Fruit fly (Drosophila melanogaster) whole organism, adult: ENCODE data around the gene CG7058.

Experiments used
- CG11617 ChIP-seq: fragments of 200-800 bp; sonication (Bioruptor generic); optimal IDR thresholded peaks from 2 replicates; lab custom pipeline; 2017; ENCODE audit warnings: mild to moderate bottlenecking, missing biosample characterization, missing genetic modification reagents, missing genetic modification characterization
- CG12768 ChIP-seq: fragments of 200-800 bp; sonication (Bioruptor generic); optimal IDR thresholded peaks from 2 replicates; lab custom pipeline; 2017; ENCODE audit warnings: missing biosample characterization, missing genetic modification characterization, mild to moderate bottlenecking, moderate library complexity, missing genetic modification reagents
- CG14711 ChIP-seq: fragments of 200-800 bp; sonication (Bioruptor generic); optimal IDR thresholded peaks from 2 replicates; lab custom pipeline; 2018; ENCODE audit warnings: missing biosample characterization, mild to moderate bottlenecking, missing genetic modification characterization, moderate library complexity
- CG1620 ChIP-seq: fragments of 200-800 bp; sonication (Bioruptor generic); optimal IDR thresholded peaks from 2 replicates; lab custom pipeline; 2016; ENCODE audit warnings: missing biosample characterization, missing genetic modification characterization
- CG33017 ChIP-seq: fragments of 200-800 bp; sonication (Bioruptor generic); optimal IDR thresholded peaks from 2 replicates; lab custom pipeline; 2018; ENCODE audit warnings: missing biosample characterization, mild to moderate bottlenecking, missing genetic modification characterization, moderate library complexity
- CG5204 ChIP-seq: fragments of 200-800 bp; sonication (Bioruptor generic); optimal IDR thresholded peaks from 2 replicates; lab custom pipeline; 2016; ENCODE audit warnings: missing biosample characterization, missing genetic modification characterization
- CG7045 ChIP-seq: fragments of 200-800 bp; sonication (Bioruptor generic); optimal IDR thresholded peaks from 2 replicates; lab custom pipeline; 2017; ENCODE audit warnings: missing biosample characterization, mild to moderate bottlenecking, missing genetic modification characterization
- CG7101 ChIP-seq: fragments of 200-800 bp; sonication (Bioruptor generic); optimal IDR thresholded peaks from 2 replicates; lab custom pipeline; 2018; ENCODE audit warnings: missing biosample characterization, mild to moderate bottlenecking, missing genetic modification characterization, moderate library complexity
- Clk ChIP-seq: fragments of 200-800 bp; sonication (Bioruptor generic); optimal IDR thresholded peaks from 2 replicates; lab custom pipeline; 2017; ENCODE audit warnings: missing biosample characterization, missing genetic modification characterization
- Crg-1 ChIP-seq: fragments of 200-800 bp; sonication (Bioruptor generic); optimal IDR thresholded peaks from 2 replicates; lab custom pipeline; 2016; ENCODE audit warnings: missing biosample characterization, missing genetic modification characterization
- Hr96 ChIP-seq: fragments of 200-800 bp; sonication (Bioruptor generic); optimal IDR thresholded peaks from 2 replicates; lab custom pipeline; 2016; ENCODE audit warnings: missing biosample characterization, missing genetic modification characterization
- Mnt ChIP-seq: fragments of 200-800 bp; sonication (Bioruptor generic); optimal IDR thresholded peaks from 2 replicates; lab custom pipeline; 2016; ENCODE audit warnings: missing biosample characterization, mild to moderate bottlenecking, missing genetic modification characterization
- bab1 ChIP-seq: fragments of 200-800 bp; sonication (Bioruptor generic); optimal IDR thresholded peaks from 3 replicates; lab custom pipeline; 2019; ENCODE audit warnings: missing biosample characterization, mild to moderate bottlenecking, missing genetic modification characterization, moderate library complexity
- cic ChIP-seq: fragments of 200-800 bp; sonication (Bioruptor generic); optimal IDR thresholded peaks from 2 replicates; lab custom pipeline; 2017; ENCODE audit warnings: missing biosample characterization, mild to moderate bottlenecking, missing genetic modification characterization, moderate library complexity
- cnc ChIP-seq, 2 experiments: fragments of >200 bp; optimal IDR thresholded peaks; 2 replicates each; lab custom pipeline; 2017
- kay ChIP-seq: fragments of 200-800 bp; sonication (Bioruptor generic); peaks from one replicate; lab custom pipeline; 2016; ENCODE audit warnings: missing biosample characterization, missing genetic modification characterization, borderline replicate concordance
- ovo ChIP-seq: fragments of 200-800 bp; sonication (Bioruptor generic); optimal IDR thresholded peaks from 2 replicates; lab custom pipeline; 2016; ENCODE audit warnings: missing biosample characterization, missing genetic modification characterization
- pad ChIP-seq: fragments of 200-800 bp; sonication (Bioruptor generic); optimal IDR thresholded peaks from 3 replicates; lab custom pipeline; 2017; ENCODE audit warnings: missing biosample characterization, missing genetic modification characterization, mild to moderate bottlenecking, moderate library complexity, missing genetic modification reagents
- tj ChIP-seq: fragments of 200-800 bp; sonication (Bioruptor generic); optimal IDR thresholded peaks from 3 replicates; lab custom pipeline; 2017; ENCODE audit warnings: missing biosample characterization, mild to moderate bottlenecking, missing genetic modification characterization, moderate library complexity
- toe ChIP-seq: fragments of 200-800 bp; sonication (Bioruptor generic); optimal IDR thresholded peaks from 2 replicates; lab custom pipeline; 2016; ENCODE audit warnings: missing biosample characterization, missing genetic modification characterization

CG7058 gene

DNA sequence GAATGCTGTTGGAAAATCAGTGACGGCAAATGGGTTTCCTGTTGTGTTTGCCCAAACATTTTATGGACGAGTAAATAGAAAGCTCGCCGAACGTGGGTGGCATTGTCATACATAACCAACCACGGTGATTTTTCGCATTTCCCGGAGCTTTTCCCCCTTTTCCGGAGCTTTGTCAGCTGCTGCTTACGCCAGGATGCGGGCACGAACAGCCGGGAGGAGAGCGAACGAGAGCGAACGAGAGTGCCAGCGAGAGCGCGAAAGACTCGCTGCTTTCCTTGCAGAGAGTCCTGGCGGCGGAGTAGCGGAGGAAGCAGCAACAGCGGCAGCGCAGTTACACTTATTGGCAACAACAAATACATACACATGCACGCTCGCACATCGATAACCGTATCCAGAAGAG, at the start of gene CG7058:
Gene CG7058, plus strand, starts transcription at position 330 of the 400 bp plus-strand sequence.
- no peak for TF ChIP-seq CG12768 (GFP tag; lab: Kevin White, UChicago)
- no peak for TF ChIP-seq Mnt (GFP tag; lab: Kevin White, UChicago)
- TF ChIP-seq Crg-1 (GFP tag; lab: Kevin White, UChicago) = no peak
- no peak for TF ChIP-seq kay
- no peak for TF ChIP-seq CG14711 (tag; lab: Kevin White, UChicago)
- TF ChIP-seq CG5204 (GFP tag; lab: Kevin White, UChicago) = no peak
- no peak for TF ChIP-seq CG7045 (GFP tag; lab: Kevin White, UChicago)
- no peak for TF ChIP-seq bab1
- TF ChIP-seq toe (GFP tag; lab: Kevin White, UChicago) = no peak

- TF ChIP-seq CG1620 (GFP tag; lab: Kevin White, UChicago) (no peak), Crg-1 (GFP tag; lab: Kevin White, UChicago) (no peak), kay (no peak), cic (GFP tag; lab: Kevin White, UChicago) (no peak), toe (GFP tag; lab: Kevin White, UChicago) (no peak), tj (GFP tag; lab: Kevin White, UChicago) (no peak), CG11617 (GFP tag; lab: Kevin White, UChicago) (no peak), pad (GFP tag; lab: Kevin White, UChicago) (no peak), CG7045 (GFP tag; lab: Kevin White, UChicago) (no peak)
Measured at dm6 chrX:18771356-18771755, 35.1 kb upstream of the CG7058 start.

DNA sequence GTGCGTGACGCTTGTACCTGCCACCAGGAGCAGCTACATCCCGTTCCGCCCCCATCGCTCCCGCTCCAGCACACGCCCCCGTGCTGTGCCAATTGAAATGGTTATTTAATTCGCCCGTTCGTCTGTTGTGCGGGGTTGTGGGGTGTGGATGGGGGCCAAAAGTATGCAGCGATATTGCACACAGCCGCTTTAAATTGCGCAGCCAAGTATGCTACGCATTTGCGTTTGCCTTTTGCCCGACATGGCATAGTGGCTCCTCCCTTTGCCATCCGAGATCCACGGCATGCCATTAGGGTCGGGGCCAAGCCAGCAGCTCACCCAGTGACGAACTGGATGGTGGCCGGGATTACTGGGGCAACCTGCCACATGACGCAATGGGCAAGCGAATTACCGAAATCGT, 34.5 kb upstream of the CG7058 start:
- TF ChIP-seq kay = no peak
- no peak for TF ChIP-seq ovo
- no peak for TF ChIP-seq Hr96 (GFP tag; lab: Kevin White, UChicago)
- TF ChIP-seq CG7101 = no peak
- TF ChIP-seq Crg-1 (GFP tag; lab: Kevin White, UChicago) = no peak
- no peak for TF ChIP-seq CG1620 (GFP tag; lab: Kevin White, UChicago)

dm6 chrX:18773817-18774216, 32.7 kb upstream of the CG7058 start, which contains the start of gene CCKLR-17D3:
CCKLR-17D3 (minus strand) TSS chrX:18774027.
- no peak for TF ChIP-seq CG7101
- no peak for TF ChIP-seq CG5204 (GFP tag; lab: Kevin White, UChicago)
- no peak for TF ChIP-seq Hr96 (GFP tag; lab: Kevin White, UChicago)
- TF ChIP-seq CG12768 (GFP tag; lab: Kevin White, UChicago) = no peak
- TF ChIP-seq ovo = no peak
- TF ChIP-seq cic (GFP tag; lab: Kevin White, UChicago) = no peak
- no peak for TF ChIP-seq CG7045 (GFP tag; lab: Kevin White, UChicago)
- TF ChIP-seq toe (GFP tag; lab: Kevin White, UChicago) = no peak
- no peak for TF ChIP-seq cnc (optimal IDR thresholded peaks at IDR 0.05; lab: Kevin White, UChicago)
- TF ChIP-seq CG11617 (GFP tag; lab: Kevin White, UChicago) = no peak
- TF ChIP-seq bab1 = no peak
- TF ChIP-seq CG33017 (tag; lab: Kevin White, UChicago) = no peak
- TF ChIP-seq kay = no peak

DNA sequence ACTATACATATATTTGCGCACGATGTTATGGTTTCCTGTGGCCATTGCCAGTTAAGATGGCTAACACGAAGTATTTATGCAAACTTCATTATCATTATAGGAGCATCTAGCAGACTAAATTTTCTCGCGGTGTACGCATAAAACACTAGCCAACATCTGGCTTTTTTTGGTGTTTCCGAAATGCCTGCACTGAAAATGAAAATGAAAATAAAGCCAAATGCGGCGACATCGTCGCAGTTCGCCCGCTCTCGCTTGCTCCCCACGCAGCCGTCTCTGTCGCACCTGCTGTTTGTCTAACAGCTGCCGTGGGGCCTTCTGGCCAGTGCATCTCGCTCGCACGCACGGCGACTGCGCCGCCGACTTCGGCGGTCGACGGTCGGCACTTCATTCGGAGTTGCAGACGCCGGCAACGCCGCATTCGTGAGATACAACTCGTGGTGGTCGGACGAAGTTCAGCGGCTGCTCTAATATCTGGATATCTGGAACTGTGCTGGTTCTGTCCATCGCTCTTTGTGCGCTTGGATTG, 31.6 kb upstream of the CG7058 start, which contains the start of gene CG6891:
Gene CG6891, plus strand, starts transcription at position 411 of the 526 bp plus-strand sequence.
- TF ChIP-seq tj (GFP tag; lab: Kevin White, UChicago) = peak; percentile 45
- peak; percentile 53 for TF ChIP-seq Mnt (GFP tag; lab: Kevin White, UChicago)
- TF ChIP-seq Crg-1 (GFP tag; lab: Kevin White, UChicago) = no peak
- no peak for TF ChIP-seq CG11617 (GFP tag; lab: Kevin White, UChicago)
- peak; percentile 11 for TF ChIP-seq pad (GFP tag; lab: Kevin White, UChicago)
- TF ChIP-seq Clk (GFP tag; lab: Kevin White, UChicago) = no peak
- no peak for TF ChIP-seq kay

DNA sequence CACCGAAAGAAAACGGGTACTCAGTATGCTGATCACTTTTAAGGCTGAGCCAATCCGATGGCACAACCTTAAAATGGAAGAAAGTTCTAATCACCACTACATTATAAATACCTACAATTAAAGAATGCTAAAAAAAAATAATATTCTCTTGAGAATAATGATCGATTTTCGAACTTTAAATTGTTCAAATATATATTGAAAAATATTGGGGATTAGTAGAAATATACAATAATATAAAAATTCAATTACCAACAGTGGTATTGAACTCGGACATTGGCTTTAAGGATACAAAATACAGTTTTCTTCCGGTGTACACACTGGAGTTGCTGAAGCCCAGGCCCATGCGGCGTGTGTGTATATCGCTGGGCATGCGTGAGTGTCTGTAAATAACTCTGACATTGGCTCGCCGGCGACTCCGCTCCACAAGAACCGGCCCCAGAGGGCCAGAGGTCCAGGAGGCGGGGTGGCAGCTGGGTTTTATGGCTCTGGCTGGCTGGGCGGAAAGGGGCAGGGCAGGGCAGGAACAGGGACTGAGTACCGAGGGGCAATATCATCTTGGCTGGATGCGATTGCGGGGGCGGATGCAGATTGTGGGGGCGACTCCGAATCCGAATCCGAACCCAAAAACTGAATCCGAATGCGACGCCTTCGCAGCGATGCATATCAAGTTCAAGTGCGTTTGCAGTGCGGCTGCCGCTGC, 30.5 kb upstream of the CG7058 start:
- TF ChIP-seq Hr96 (GFP tag; lab: Kevin White, UChicago) (no peak), cic (GFP tag; lab: Kevin White, UChicago) (no peak), tj (GFP tag; lab: Kevin White, UChicago) (no peak), pad (GFP tag; lab: Kevin White, UChicago) (no peak), CG14711 (tag; lab: Kevin White, UChicago) (no peak), CG7101 (no peak), CG5204 (GFP tag; lab: Kevin White, UChicago) (no peak), CG7045 (GFP tag; lab: Kevin White, UChicago) (no peak), kay (no peak), CG33017 (tag; lab: Kevin White, UChicago) (no peak), ovo (no peak)
